Fruit fly (Drosophila melanogaster) whole organism, embryonic: ENCODE data around the gene KdelR.
A peak's percentile ranks its signal among the peaks of the same experiment; 100 is the strongest.

Experiments used
- CG10274 ChIP-seq: fragments of 200-800 bp; sonication (Bioruptor generic); optimal IDR thresholded peaks from 3 replicates; lab custom pipeline; 2017; ENCODE audit warnings: missing biosample characterization, mild to moderate bottlenecking, missing genetic modification characterization
- CG12659 ChIP-seq: fragments of 200-800 bp; sonication (Bioruptor generic); optimal IDR thresholded peaks from 3 replicates; lab custom pipeline; 2017; ENCODE audit warnings: mild to moderate bottlenecking, missing biosample characterization, missing genetic modification reagents, missing genetic modification characterization
- CG14965 ChIP-seq: fragments of 200-800 bp; sonication (Bioruptor generic); optimal IDR thresholded peaks from 2 replicates; lab custom pipeline; 2016; ENCODE audit warnings: missing biosample characterization, missing genetic modification characterization, borderline replicate concordance
- CG15269 ChIP-seq: fragments of 200-800 bp; sonication (Bioruptor generic); optimal IDR thresholded peaks from 2 replicates; lab custom pipeline; 2018; ENCODE audit warnings: missing biosample characterization, mild to moderate bottlenecking, missing genetic modification characterization, moderate library complexity
- CG15601 ChIP-seq: fragments of 200-800 bp; sonication (Bioruptor generic); optimal IDR thresholded peaks from 3 replicates; lab custom pipeline; 2019; ENCODE audit warnings: missing biosample characterization, mild to moderate bottlenecking, missing genetic modification characterization, moderate library complexity
- CG1603 ChIP-seq: fragments of 200-800 bp; sonication (Bioruptor generic); optimal IDR thresholded peaks from 2 replicates; lab custom pipeline; 2019; ENCODE audit warnings: missing biosample characterization, mild to moderate bottlenecking, missing genetic modification characterization, moderate library complexity
- CG18599 ChIP-seq: fragments of 200-800 bp; sonication (Bioruptor generic); optimal IDR thresholded peaks from 3 replicates; lab custom pipeline; 2017; ENCODE audit warnings: missing biosample characterization, missing genetic modification characterization, mild to moderate bottlenecking, moderate library complexity, missing genetic modification reagents
- CG2678 ChIP-seq: fragments of 200-800 bp; sonication (Bioruptor generic); optimal IDR thresholded peaks from 3 replicates; lab custom pipeline; 2019; ENCODE audit warnings: missing biosample characterization, mild to moderate bottlenecking, missing genetic modification characterization, moderate library complexity
- CG2712 ChIP-seq: fragments of 200-800 bp; optimal IDR thresholded peaks from 3 replicates; lab custom pipeline; 2019; ENCODE audit warnings: missing biosample characterization, mild to moderate bottlenecking, missing genetic modification characterization, moderate library complexity
- CG33213 ChIP-seq: fragments of 200-800 bp; sonication (Bioruptor generic); optimal IDR thresholded peaks from 3 replicates; lab custom pipeline; 2016; ENCODE audit warnings: missing biosample characterization, missing genetic modification characterization
- CG7357 ChIP-seq: fragments of 200-800 bp; sonication (Bioruptor generic); IDR thresholded peaks from 3 replicates; pipeline ENCODE4 v1.3.6; 2022; ENCODE audit warnings: missing biosample characterization, missing genetic modification characterization
- CG8290 ChIP-seq, 3 experiments: fragments of 200-800 bp; sonication (Bioruptor generic); optimal IDR thresholded peaks; 2 replicates each; lab custom pipeline; 2016 to 2019; ENCODE audit warnings: missing biosample characterization in 3 of 3, missing genetic modification characterization in 3 of 3, mild to moderate bottlenecking in 2 of 3, moderate library complexity in 1 of 3
- CG9437 ChIP-seq: fragments of 200-800 bp; sonication (Bioruptor generic); optimal IDR thresholded peaks from 2 replicates; lab custom pipeline; 2018; ENCODE audit warnings: missing biosample characterization, mild to moderate bottlenecking, missing genetic modification characterization
- CG9932 ChIP-seq: fragments of 200-800 bp; sonication (Bioruptor generic); IDR thresholded peaks from 2 replicates; pipeline ENCODE4 v1.3.6; 2022; ENCODE audit warnings: missing biosample characterization, missing genetic modification characterization
- Chrac-16 ChIP-seq: fragments of 200-800 bp; sonication (Bioruptor generic); optimal IDR thresholded peaks from 3 replicates; lab custom pipeline; 2016; ENCODE audit warnings: missing biosample characterization, missing genetic modification characterization
- Dad ChIP-seq: fragments of 200-800 bp; sonication (Bioruptor generic); optimal IDR thresholded peaks from 3 replicates; lab custom pipeline; 2016; ENCODE audit warnings: missing biosample characterization, missing genetic modification characterization
- Dp ChIP-seq: fragments of 200-800 bp; sonication (Bioruptor generic); optimal IDR thresholded peaks from 2 replicates; lab custom pipeline; 2018; ENCODE audit warnings: missing biosample characterization, mild to moderate bottlenecking, missing genetic modification characterization, moderate library complexity
- E2f1 ChIP-seq: fragments of 200-800 bp; sonication (Bioruptor generic); IDR thresholded peaks from 2 replicates; pipeline ENCODE4 v1.3.6; 2022; ENCODE audit warnings: missing biosample characterization, missing genetic modification characterization
- Ets97D ChIP-seq: fragments of 200-800 bp; sonication (Bioruptor generic); optimal IDR thresholded peaks from 3 replicates; lab custom pipeline; 2016; ENCODE audit warnings: missing biosample characterization, missing genetic modification characterization
- HLH4C ChIP-seq: fragments of 200-800 bp; sonication (Bioruptor generic); IDR thresholded peaks from 3 replicates; pipeline ENCODE4 v1.3.6; 2022; ENCODE audit warnings: missing biosample characterization, missing genetic modification characterization; ENCODE audit not compliant: partially characterized antibody
- Hmr ChIP-seq: fragments of 200-800 bp; sonication (Bioruptor generic); optimal IDR thresholded peaks from 3 replicates; lab custom pipeline; 2017; ENCODE audit warnings: mild to moderate bottlenecking, missing biosample characterization, missing genetic modification reagents, missing genetic modification characterization
- Med ChIP-seq: fragments of 200-800 bp; sonication (Bioruptor generic); peaks from one replicate; lab custom pipeline; 2016; ENCODE audit warnings: missing biosample characterization, missing genetic modification characterization, mild to moderate bottlenecking, inconsistent platforms, moderate library complexity
- NC2β ChIP-seq: fragments of 200-800 bp; sonication (Bioruptor generic); optimal IDR thresholded peaks from 2 replicates; lab custom pipeline; 2016; ENCODE audit warnings: missing biosample characterization, missing genetic modification characterization
- Neu2 ChIP-seq: fragments of 200-800 bp; sonication (Bioruptor generic); optimal IDR thresholded peaks from 3 replicates; lab custom pipeline; 2016; ENCODE audit warnings: missing biosample characterization, missing genetic modification characterization, borderline replicate concordance
- Poxn ChIP-seq: fragments of 200-800 bp; sonication (Bioruptor generic); IDR thresholded peaks from 2 replicates; pipeline ENCODE4 v1.3.6; 2022; ENCODE audit warnings: missing biosample characterization, missing genetic modification characterization
- Sox100B ChIP-seq: fragments of 200-800 bp; sonication (Bioruptor generic); optimal IDR thresholded peaks from 3 replicates; lab custom pipeline; 2018; ENCODE audit warnings: missing biosample characterization, mild to moderate bottlenecking, missing genetic modification characterization
- Stat92E ChIP-seq, 3 experiments: fragments of >200 bp in 2 of 3; fragments of 200-800 bp in 1 of 3; sonication (Bioruptor generic) in 1 of 3; optimal IDR thresholded peaks; 2 replicates each; lab custom pipeline; 2017 to 2019; ENCODE audit warnings: missing biosample characterization in 3 of 3, missing genetic modification characterization in 3 of 3, mild to moderate bottlenecking in 1 of 3, moderate library complexity in 1 of 3
- TFAM ChIP-seq: fragments of 200-800 bp; sonication (Bioruptor generic); optimal IDR thresholded peaks from 2 replicates; lab custom pipeline; 2017; ENCODE audit warnings: missing biosample characterization, missing genetic modification characterization, inconsistent platforms
- Trl ChIP-seq, 3 experiments: fragments of >200 bp in 2 of 3; fragments of 200-800 bp in 1 of 3; sonication (Bioruptor generic) in 1 of 3; optimal IDR thresholded peaks; 2 replicates in 1 of 3; 3 replicates in 2 of 3; lab custom pipeline; 2016 to 2017; ENCODE audit warnings: missing biosample characterization in 1 of 3, missing genetic modification characterization in 1 of 3
- Xbp1 ChIP-seq: fragments of 200-800 bp; sonication (Bioruptor generic); optimal IDR thresholded peaks from 3 replicates; lab custom pipeline; 2016; ENCODE audit warnings: missing biosample characterization, mild to moderate bottlenecking, missing genetic modification characterization
- amos ChIP-seq: fragments of 200-800 bp; sonication (Bioruptor generic); IDR thresholded peaks from 2 replicates; pipeline ENCODE4 v1.3.6; 2022; ENCODE audit warnings: missing biosample characterization, missing genetic modification characterization; ENCODE audit not compliant: partially characterized antibody
- bbx ChIP-seq: fragments of 200-800 bp; sonication (Bioruptor generic); IDR thresholded peaks from 2 replicates; pipeline ENCODE4 v1.3.6; 2022; ENCODE audit warnings: missing biosample characterization, missing genetic modification characterization; ENCODE audit not compliant: partially characterized antibody
- bigmax ChIP-seq: fragments of 200-800 bp; sonication (Bioruptor generic); optimal IDR thresholded peaks from 2 replicates; lab custom pipeline; 2018; ENCODE audit warnings: missing biosample characterization, mild to moderate bottlenecking, missing genetic modification characterization
- btn ChIP-seq: fragments of 200-800 bp; sonication (Bioruptor generic); optimal IDR thresholded peaks from 2 replicates; lab custom pipeline; 2016; ENCODE audit warnings: missing biosample characterization, missing genetic modification characterization
- chm ChIP-seq: fragments of 200-800 bp; sonication (Bioruptor generic); IDR thresholded peaks from 2 replicates; pipeline ENCODE4 v1.3.6; 2022; ENCODE audit warnings: missing biosample characterization, missing genetic modification characterization
- crp ChIP-seq, 2 experiments: fragments of 200-800 bp; sonication (Bioruptor generic); optimal IDR thresholded peaks; 2 replicates in 1 of 2; 3 replicates in 1 of 2; lab custom pipeline; 2017; ENCODE audit warnings: missing biosample characterization in 2 of 2, missing genetic modification characterization in 2 of 2, mild to moderate bottlenecking in 1 of 2, moderate library complexity in 1 of 2
- cwo ChIP-seq: fragments of 200-800 bp; sonication (Bioruptor generic); optimal IDR thresholded peaks from 3 replicates; lab custom pipeline; 2017; ENCODE audit warnings: missing biosample characterization, missing genetic modification characterization, mild to moderate bottlenecking, moderate library complexity, missing genetic modification reagents
- dan ChIP-seq: fragments of 200-800 bp; sonication (Bioruptor generic); IDR thresholded peaks from 2 replicates; pipeline ENCODE4 v1.3.6; 2022; ENCODE audit warnings: missing biosample characterization, missing genetic modification characterization
- esg ChIP-seq: fragments of 200-800 bp; sonication (Bioruptor generic); conservative IDR thresholded peaks from 2 replicates; pipeline ENCODE4 v1.3.6; 2022; ENCODE audit warnings: missing biosample characterization, missing genetic modification characterization
- fu2 ChIP-seq: fragments of 200-800 bp; sonication (Bioruptor generic); optimal IDR thresholded peaks from 2 replicates; lab custom pipeline; 2016; ENCODE audit warnings: missing biosample characterization, missing genetic modification characterization
- gcm ChIP-seq: fragments of 200-800 bp; sonication (Bioruptor generic); optimal IDR thresholded peaks from 2 replicates; lab custom pipeline; 2019; ENCODE audit warnings: missing biosample characterization, mild to moderate bottlenecking, missing genetic modification characterization, moderate library complexity
- jigr1 ChIP-seq: fragments of 200-800 bp; sonication (Bioruptor generic); IDR thresholded peaks from 3 replicates; pipeline ENCODE4 v1.3.6; 2022; ENCODE audit warnings: missing biosample characterization, missing genetic modification characterization
- lola ChIP-seq, 3 experiments: fragments of >200 bp in 2 of 3; fragments of 200-800 bp in 1 of 3; sonication (Bioruptor generic) in 1 of 3; optimal IDR thresholded peaks; 2 replicates each; lab custom pipeline; 2017 to 2019; ENCODE audit warnings: missing biosample characterization in 3 of 3, missing genetic modification characterization in 3 of 3, mild to moderate bottlenecking in 1 of 3, moderate library complexity in 1 of 3
- sens ChIP-seq: fragments of 200-800 bp; sonication (Bioruptor generic); peaks from one replicate; lab custom pipeline; 2016; ENCODE audit warnings: missing biosample characterization, missing genetic modification characterization
- seq ChIP-seq: fragments of 200-800 bp; sonication (Bioruptor generic); IDR thresholded peaks from 2 replicates; pipeline ENCODE4 v1.3.6; 2022; ENCODE audit warnings: missing biosample characterization, missing genetic modification characterization
- sob ChIP-seq: fragments of 200-800 bp; sonication (Bioruptor generic); IDR thresholded peaks from 2 replicates; pipeline ENCODE4 v1.3.6; 2022; ENCODE audit warnings: missing biosample characterization, missing genetic modification characterization
- twi ChIP-seq: fragments of 200-800 bp; optimal IDR thresholded peaks from 2 replicates; lab custom pipeline; 2019; ENCODE audit warnings: missing biosample characterization, mild to moderate bottlenecking, missing genetic modification characterization, moderate library complexity
- vnd ChIP-seq: fragments of 200-800 bp; sonication (Bioruptor generic); IDR thresholded peaks from 3 replicates; pipeline ENCODE4 v1.3.6; 2022; ENCODE audit warnings: missing biosample characterization, missing genetic modification characterization; ENCODE audit not compliant: partially characterized antibody

Gene KdelR

DNA sequence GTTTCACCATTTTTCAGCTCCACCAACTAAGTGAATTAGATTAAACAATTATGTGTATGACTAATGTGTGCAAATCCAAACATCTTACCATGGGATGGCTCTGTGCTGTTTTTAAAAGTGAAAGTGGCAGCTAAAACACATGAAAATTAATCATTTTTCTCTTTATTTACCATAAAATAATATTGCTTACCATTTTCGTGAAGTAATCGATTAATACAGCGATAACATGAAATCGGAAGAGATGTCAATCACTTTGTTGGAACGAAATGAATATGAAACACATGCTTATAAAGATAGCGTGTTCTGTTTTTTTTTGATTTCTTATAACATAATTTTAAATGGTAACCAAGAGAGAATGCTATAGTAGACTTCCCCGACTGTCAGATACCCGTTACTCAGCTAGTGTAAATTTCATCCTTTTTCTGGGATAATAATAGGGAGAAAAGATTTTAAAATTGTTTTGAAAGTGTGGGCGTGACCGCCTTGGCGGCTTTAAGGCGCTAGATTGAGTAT is 22.8 kb upstream of the KdelR start (continued):
- TF ChIP-seq esg (GFP tag; lab: Robert Waterston, UW) (no peak), CG15601 (tag; lab: Kevin White, UChicago) (no peak), btn (GFP tag; lab: Kevin White, UChicago) (no peak), Dad (no peak), twi (tag; lab: Kevin White, UChicago) (no peak), Chrac-16 (GFP tag; lab: Kevin White, UChicago) (no peak), Neu2 (no peak), CG9932 (no peak), fu2 (no peak), CG8290 (GFP tag; optimal IDR thresholded peaks at IDR 0.05; lab: Kevin White, UChicago) (no peak), CG8290 (tag; optimal IDR thresholded peaks at IDR 0.05; lab: Kevin White, UChicago) (no peak), bigmax (GFP tag; lab: Kevin White, UChicago) (no peak), chm (GFP tag; lab: Robert Waterston, UW) (no peak), Trl (optimal IDR thresholded peaks at IDR 0.05; lab: Kevin White, UChicago) (no peak), Trl (GFP tag; optimal IDR thresholded peaks at IDR 0.05; lab: Kevin White, UChicago) (no peak), Hmr (GFP tag; lab: Kevin White, UChicago) (no peak), Med (GFP tag; lab: Kevin White, UChicago) (peak; percentile 59), HLH4C (GFP tag; lab: Robert Waterston, UW) (peak; percentile 67), CG15269 (tag; lab: Kevin White, UChicago) (no peak), jigr1 (GFP tag; lab: Robert Waterston, UW) (no peak), Ets97D (peak; percentile 27), CG1603 (tag; lab: Kevin White, UChicago) (peak; percentile 91), Stat92E (GFP tag; optimal IDR thresholded peaks at IDR 0.05; lab: Kevin White, UChicago) (no peak), NC2β (GFP tag; lab: Kevin White, UChicago) (no peak), Poxn (GFP tag; lab: Robert Waterston, UW) (no peak), bbx (GFP tag; lab: Robert Waterston, UW) (0 out of 2 replicates have a peak, but pooled peaks have one; percentile 9), sens (GFP tag; lab: Kevin White, UChicago) (peak; percentile 91), cwo (GFP tag; lab: Kevin White, UChicago) (no peak), amos (peak; percentile 21; the same call in 1 of the 2 replicates), Sox100B (GFP tag; lab: Kevin White, UChicago) (peak; percentile 3), lola (GFP tag; optimal IDR thresholded peaks at IDR 0.05; lab: Kevin White, UChicago) (no peak), seq (no peak), E2f1 (no peak), gcm (GFP tag; lab: Kevin White, UChicago) (no peak), CG2712 (tag; lab: Kevin White, UChicago) (peak; percentile 16), Dp (no peak), CG14965 (GFP tag; lab: Kevin White, UChicago) (no peak), CG33213 (GFP tag; lab: Kevin White, UChicago) (no peak), Xbp1 (GFP tag; lab: Kevin White, UChicago) (no peak), CG7357 (GFP tag; lab: Robert Waterston, UW) (no peak), dan (no peak), CG9437 (GFP tag; lab: Kevin White, UChicago) (no peak), CG18599 (GFP tag; lab: Kevin White, UChicago) (no peak), sob (GFP tag; lab: Robert Waterston, UW) (no peak), CG10274 (GFP tag; lab: Kevin White, UChicago) (no peak), CG12659 (peak; percentile 57), TFAM (GFP tag; lab: Kevin White, UChicago) (no peak), crp (GFP tag; optimal IDR thresholded peaks at IDR 0.05; lab: Kevin White, UChicago) (no peak), CG2678 (tag; lab: Kevin White, UChicago) (no peak), vnd (GFP tag; lab: Robert Waterston, UW) (0 out of 3 replicates have a peak, but pooled peaks have one; percentile 38)
